Worm (Caenorhabditis elegans) whole organism, L4 larva: ENCODE measurements around the gene mltn-9.

Experiments
- fkh-10 ChIP-seq: fragments of 150-350 bp; optimal IDR thresholded peaks from 2 replicates; lab custom pipeline; 2014; ENCODE audit warnings: missing biosample characterization, missing genetic modification reagents, missing genetic modification characterization
- hlh-30 ChIP-seq: sonication (generic microtip); optimal IDR thresholded peaks from 2 replicates; lab custom pipeline; 2017; ENCODE audit warnings: antibody characterized with exemption, mild to moderate bottlenecking, missing genetic modification characterization, missing compliant biosample characterization; ENCODE audit not compliant: insufficient read depth
- mdl-1 ChIP-seq, 2 experiments: fragments of 150-350 bp in 1 of 2; sonication (generic microtip) in 1 of 2; optimal IDR thresholded peaks; 2 replicates each; lab custom pipeline; 2014 to 2017; ENCODE audit warnings: missing biosample characterization in 2 of 2, missing genetic modification characterization in 2 of 2
- unc-62 ChIP-seq, 3 experiments: fragments of 150-350 bp in 1 of 3; sonication (generic microtip); optimal IDR thresholded peaks in 2 of 3; peaks in 1 of 3; 1 replicate in 1 of 3; 2 replicates in 2 of 3; lab custom pipeline; 2014 to 2017; ENCODE audit warnings: missing biosample characterization in 3 of 3, missing genetic modification characterization in 3 of 3, missing genetic modification reagents in 3 of 3, missing genotype in 1 of 3

DNA sequence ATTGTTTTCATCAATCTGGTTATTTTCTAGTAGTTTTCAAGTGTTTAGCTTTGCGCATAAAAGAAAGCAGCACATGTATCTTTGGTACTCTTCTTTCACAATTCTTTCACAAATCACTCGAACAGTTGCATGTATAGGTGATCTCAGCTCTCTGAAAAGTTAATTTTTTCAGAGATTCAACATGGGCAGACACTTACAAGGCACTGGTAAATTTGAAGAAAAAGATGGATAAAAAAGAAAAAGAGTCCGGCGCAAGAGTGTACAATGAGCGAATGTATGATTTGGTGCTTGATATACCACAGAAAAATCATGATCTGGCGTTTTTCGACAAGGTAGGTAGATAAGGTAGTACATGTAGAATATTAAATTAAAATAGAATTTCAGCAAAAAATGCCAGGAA, 2.3 kb downstream of the mltn-9 start:
- TF ChIP-seq unc-62 (GFP tag; optimal IDR thresholded peaks at IDR 0.05 in 1 of 2; lab: Kevin White, UChicago): no peak
- TF ChIP-seq unc-62 (tag; optimal IDR thresholded peaks at IDR 0.05; lab: Kevin White, UChicago): no peak
- no peak for TF ChIP-seq fkh-10
- TF ChIP-seq mdl-1 (tag; optimal IDR thresholded peaks at IDR 0.05; lab: Kevin White, UChicago): no peak
- TF ChIP-seq hlh-30: no peak
